Worm (Caenorhabditis elegans) whole organism, mixed stage, embryonic: ENCODE measurements around the gene K10D2.8.

ENCODE experiments used
- M03D4.4 ChIP-seq: sonication (generic microtip); optimal IDR thresholded peaks from 2 replicates; lab custom pipeline; 2017; ENCODE audit warnings: mild to moderate bottlenecking, missing genetic modification characterization, missing compliant biosample characterization
- bed-3 ChIP-seq: fragments of 200-800 bp; sonication (Bioruptor generic); optimal IDR thresholded peaks from 3 replicates; lab custom pipeline; 2018; ENCODE audit warnings: mild to moderate bottlenecking, missing genetic modification characterization, moderate library complexity, missing compliant biosample characterization
- blmp-1 ChIP-seq: fragments of 150-350 bp; optimal IDR thresholded peaks from 2 replicates; lab custom pipeline; 2014; ENCODE audit warnings: missing biosample characterization, missing genetic modification characterization
- ceh-39 ChIP-seq: fragments of 150-350 bp; optimal IDR thresholded peaks from 2 replicates; lab custom pipeline; 2014; ENCODE audit warnings: missing biosample characterization, missing genetic modification characterization
- ceh-43 ChIP-seq: fragments of 200-800 bp; sonication (Bioruptor generic); optimal IDR thresholded peaks from 2 replicates; lab custom pipeline; 2018; ENCODE audit warnings: mild to moderate bottlenecking, missing genetic modification characterization, moderate library complexity, missing compliant biosample characterization
- ceh-83 ChIP-seq: fragments of 200-800 bp; sonication (Bioruptor generic); optimal IDR thresholded peaks from 2 replicates; lab custom pipeline; 2018; ENCODE audit warnings: mild to moderate bottlenecking, missing genetic modification characterization, missing compliant biosample characterization
- ces-1 ChIP-seq: fragments of 150-350 bp; optimal IDR thresholded peaks from 2 replicates; lab custom pipeline; 2014; ENCODE audit warnings: missing biosample characterization, missing genetic modification reagents, missing genetic modification characterization
- cnd-1 ChIP-seq: fragments of 200-800 bp; sonication (Bioruptor generic); optimal IDR thresholded peaks from 2 replicates; lab custom pipeline; 2018; ENCODE audit warnings: mild to moderate bottlenecking, missing genetic modification characterization, missing compliant biosample characterization
- drap-1 ChIP-seq: fragments of 200-800 bp; sonication (Bioruptor generic); optimal IDR thresholded peaks from 3 replicates; lab custom pipeline; 2018; ENCODE audit warnings: mild to moderate bottlenecking, missing genetic modification characterization, missing compliant biosample characterization
- elt-1 ChIP-seq: sonication (generic microtip); optimal IDR thresholded peaks from 2 replicates; lab custom pipeline; 2017; ENCODE audit warnings: missing genetic modification characterization, mild to moderate bottlenecking, missing compliant biosample characterization, antibody characterized with exemption, moderate library complexity, borderline replicate concordance; ENCODE audit not compliant: insufficient read depth
- flh-1 ChIP-seq: fragments of 200-800 bp; sonication (Bioruptor generic); optimal IDR thresholded peaks from 2 replicates; lab custom pipeline; 2018; ENCODE audit warnings: mild to moderate bottlenecking, missing genetic modification characterization, moderate library complexity, missing compliant biosample characterization
- ham-2 ChIP-seq: fragments of 200-800 bp; sonication (Bioruptor generic); optimal IDR thresholded peaks from 2 replicates; lab custom pipeline; 2018; ENCODE audit warnings: mild to moderate bottlenecking, missing genetic modification characterization, missing compliant biosample characterization
- hlh-1 ChIP-seq: fragments of 150-350 bp; optimal IDR thresholded peaks from 2 replicates; lab custom pipeline; 2014; ENCODE audit warnings: missing biosample characterization, missing genetic modification reagents, missing genetic modification characterization
- lin-13 ChIP-seq: fragments of 150-350 bp; optimal IDR thresholded peaks from 2 replicates; lab custom pipeline; 2014; ENCODE audit warnings: missing biosample characterization, missing genetic modification characterization
- mab-5 ChIP-seq: fragments of 150-350 bp; optimal IDR thresholded peaks from 2 replicates; lab custom pipeline; 2014; ENCODE audit warnings: missing biosample characterization, missing genetic modification characterization
- mep-1 ChIP-seq: fragments of 150-350 bp; optimal IDR thresholded peaks from 2 replicates; lab custom pipeline; 2017; ENCODE audit warnings: missing biosample characterization, missing genetic modification reagents, missing genetic modification characterization, inconsistent platforms
- mls-2 ChIP-seq: sonication (generic microtip); optimal IDR thresholded peaks from 2 replicates; lab custom pipeline; 2016; ENCODE audit warnings: mild to moderate bottlenecking, missing genetic modification characterization, moderate library complexity, missing compliant biosample characterization
- nhr-12 ChIP-seq: fragments of 150-350 bp; optimal IDR thresholded peaks from 2 replicates; lab custom pipeline; 2014; ENCODE audit warnings: missing biosample characterization, missing genetic modification characterization
- nhr-2 ChIP-seq: fragments of 150-350 bp; optimal IDR thresholded peaks from 2 replicates; lab custom pipeline; 2014; ENCODE audit warnings: missing biosample characterization, missing genetic modification characterization
- nhr-28 ChIP-seq: fragments of 150-350 bp; optimal IDR thresholded peaks from 2 replicates; lab custom pipeline; 2014; ENCODE audit warnings: missing biosample characterization, missing genetic modification characterization
- nhr-76 ChIP-seq: sonication (generic microtip); optimal IDR thresholded peaks from 2 replicates; lab custom pipeline; 2017; ENCODE audit warnings: missing biosample characterization, missing genetic modification characterization
- sem-2 ChIP-seq: fragments of 200-800 bp; sonication (Bioruptor generic); optimal IDR thresholded peaks from 2 replicates; lab custom pipeline; 2018; ENCODE audit warnings: mild to moderate bottlenecking, missing genetic modification characterization, missing compliant biosample characterization
- snpc-4 ChIP-seq: fragments of 150-350 bp; optimal IDR thresholded peaks from 2 replicates; lab custom pipeline; 2014; ENCODE audit warnings: missing biosample characterization, missing genetic modification characterization
- sptf-1 ChIP-seq: sonication (generic microtip); optimal IDR thresholded peaks from 2 replicates; lab custom pipeline; 2017; ENCODE audit warnings: mild to moderate bottlenecking, missing genetic modification characterization, moderate library complexity, missing compliant biosample characterization
- tbx-8 ChIP-seq: fragments of 200-800 bp; sonication (Bioruptor generic); optimal IDR thresholded peaks from 2 replicates; lab custom pipeline; 2018; ENCODE audit warnings: mild to moderate bottlenecking, missing genetic modification characterization, moderate library complexity, missing compliant biosample characterization
- unc-120 ChIP-seq: sonication (generic microtip); optimal IDR thresholded peaks from 2 replicates; lab custom pipeline; 2017; ENCODE audit warnings: missing genetic modification characterization, missing compliant biosample characterization; ENCODE audit not compliant: poor library complexity, severe bottlenecking
- unc-39 ChIP-seq: fragments of 150-350 bp; optimal IDR thresholded peaks from 2 replicates; lab custom pipeline; 2014; ENCODE audit warnings: missing biosample characterization, missing genetic modification characterization
- unc-62 ChIP-seq: fragments of 150-350 bp; optimal IDR thresholded peaks from 2 replicates; lab custom pipeline; 2014; ENCODE audit warnings: missing biosample characterization, missing genetic modification reagents, missing genetic modification characterization
- zip-8 ChIP-seq: fragments of 150-350 bp; optimal IDR thresholded peaks from 2 replicates; lab custom pipeline; 2014; ENCODE audit warnings: missing biosample characterization, missing genetic modification characterization
- ztf-11 ChIP-seq: fragments of 150-350 bp; optimal IDR thresholded peaks from 2 replicates; lab custom pipeline; 2014; ENCODE audit warnings: missing biosample characterization, missing genetic modification characterization

K10D2.8 gene

ce11 chrIII:5159505-5159904, 29.0 kb upstream of the K10D2.8 start, which contains the start of gene T10F2.5:
Gene T10F2.5 (minus strand): TSS chrIII:5159605.
- no peak for TF ChIP-seq nhr-76
- TF ChIP-seq nhr-28 = no peak
- no peak for TF ChIP-seq sptf-1 (tag; lab: Kevin White, UChicago)
- TF ChIP-seq, all 35 proteins: peak for 0

ce11 chrIII:5160803-5161202, 27.7 kb upstream of the K10D2.8 start:
- TF ChIP-seq blmp-1 (tag; lab: Kevin White, UChicago) = no peak
- TF ChIP-seq zip-8 (tag; lab: Kevin White, UChicago) = no peak
- no peak for TF ChIP-seq ces-1 (GFP tag; lab: Kevin White, UChicago)
- TF ChIP-seq drap-1 (GFP tag; lab: Kevin White, UChicago) = no peak
- TF ChIP-seq ham-2 = no peak
- no peak for TF ChIP-seq snpc-4
- no peak for TF ChIP-seq M03D4.4 (tag; lab: Kevin White, UChicago)
- TF ChIP-seq unc-39 (tag; lab: Kevin White, UChicago) = no peak
- TF ChIP-seq nhr-28 = no peak
- TF ChIP-seq ceh-43 = no peak
- TF ChIP-seq flh-1 (GFP tag; lab: Kevin White, UChicago) = no peak
- no peak for TF ChIP-seq ceh-83
- TF ChIP-seq sptf-1 (tag; lab: Kevin White, UChicago) = no peak
- TF ChIP-seq cnd-1 (tag; lab: Kevin White, UChicago) = no peak
- TF ChIP-seq hlh-1 (tag; lab: Kevin White, UChicago) = no peak
- no peak for TF ChIP-seq unc-62 (GFP tag; lab: Kevin White, UChicago)
- no peak for TF ChIP-seq sem-2 (GFP tag; lab: Kevin White, UChicago)
- TF ChIP-seq mls-2 (tag; lab: Kevin White, UChicago) = no peak
- no peak for TF ChIP-seq bed-3 (GFP tag; lab: Kevin White, UChicago)
- TF ChIP-seq elt-1 (tag; lab: Kevin White, UChicago) = no peak

- TF ChIP-seq ces-1 (GFP tag; lab: Kevin White, UChicago) (peak; percentile 73), ztf-11 (no peak), mep-1 (tag; lab: Kevin White, UChicago) (peak; percentile 30)
Observed at ce11 chrIII:5162820-5163631, 25.5 kb upstream of the K10D2.8 start, which contains the start of gene gars-1. Gene gars-1 (minus strand): TSS chrIII:5163627.

- TF ChIP-seq nhr-28 = no peak
- no peak for TF ChIP-seq cnd-1 (tag; lab: Kevin White, UChicago)
- no peak for TF ChIP-seq nhr-12 (tag; lab: Kevin White, UChicago)
- no peak for TF ChIP-seq ceh-83
- TF ChIP-seq unc-62 (GFP tag; lab: Kevin White, UChicago) = no peak
- no peak for TF ChIP-seq lin-13 (tag; lab: Kevin White, UChicago)
- TF ChIP-seq mls-2 (tag; lab: Kevin White, UChicago) = no peak
- TF ChIP-seq unc-120 (tag; lab: Kevin White, UChicago) = no peak
- TF ChIP-seq ceh-39 (tag; lab: Kevin White, UChicago) = no peak
Observed at ce11 chrIII:5165211-5165610, 23.3 kb upstream of the K10D2.8 start, which contains the start of gene T10F2.2. Gene T10F2.2 (minus strand): TSS chrIII:5165311.

- TF ChIP-seq nhr-2 (tag; lab: Kevin White, UChicago) (no peak), mab-5 (tag; lab: Kevin White, UChicago) (no peak), elt-1 (tag; lab: Kevin White, UChicago) (no peak), tbx-8 (GFP tag; lab: Kevin White, UChicago) (no peak), unc-120 (tag; lab: Kevin White, UChicago) (no peak), M03D4.4 (tag; lab: Kevin White, UChicago) (no peak), ham-2 (no peak), nhr-28 (no peak)
Observed at ce11 chrIII:5165745-5166144, 22.8 kb upstream of the K10D2.8 start.
